Fruit fly (Drosophila melanogaster) whole organism, pupa: ENCODE measurements around the gene CG10584.

Source experiments
- CG10348 ChIP-seq: fragments of 200-800 bp; sonication (Bioruptor generic); IDR thresholded peaks from 2 replicates; pipeline ENCODE4 v1.3.6; 2022; ENCODE audit warnings: missing biosample characterization, missing genetic modification characterization
- CG13204 ChIP-seq: fragments of 200-800 bp; sonication (Bioruptor generic); optimal IDR thresholded peaks from 2 replicates; lab custom pipeline; 2018; ENCODE audit warnings: missing biosample characterization, mild to moderate bottlenecking, missing genetic modification characterization, moderate library complexity
- CG14655 ChIP-seq: fragments of 200-800 bp; sonication (Bioruptor generic); optimal IDR thresholded peaks from 3 replicates; lab custom pipeline; 2017; ENCODE audit warnings: mild to moderate bottlenecking, missing biosample characterization, missing genetic modification reagents, missing genetic modification characterization
- CG17806 ChIP-seq: fragments of 200-800 bp; sonication (Bioruptor generic); optimal IDR thresholded peaks from 2 replicates; lab custom pipeline; 2018; ENCODE audit warnings: missing biosample characterization, mild to moderate bottlenecking, missing genetic modification characterization, moderate library complexity
- CG34367 ChIP-seq: fragments of 200-800 bp; sonication (Bioruptor generic); optimal IDR thresholded peaks from 2 replicates; lab custom pipeline; 2018; ENCODE audit warnings: missing biosample characterization, mild to moderate bottlenecking, missing genetic modification characterization
- CG9948 ChIP-seq: fragments of 200-800 bp; sonication (Bioruptor generic); optimal IDR thresholded peaks from 2 replicates; lab custom pipeline; 2018; ENCODE audit warnings: missing biosample characterization, mild to moderate bottlenecking, missing genetic modification characterization, moderate library complexity
- EcR ChIP-seq: fragments of 200-800 bp; sonication (Bioruptor generic); optimal IDR thresholded peaks from 3 replicates; lab custom pipeline; 2019; ENCODE audit warnings: missing biosample characterization, missing genetic modification characterization, mild to moderate bottlenecking, moderate library complexity, missing genetic modification reagents

DNA sequence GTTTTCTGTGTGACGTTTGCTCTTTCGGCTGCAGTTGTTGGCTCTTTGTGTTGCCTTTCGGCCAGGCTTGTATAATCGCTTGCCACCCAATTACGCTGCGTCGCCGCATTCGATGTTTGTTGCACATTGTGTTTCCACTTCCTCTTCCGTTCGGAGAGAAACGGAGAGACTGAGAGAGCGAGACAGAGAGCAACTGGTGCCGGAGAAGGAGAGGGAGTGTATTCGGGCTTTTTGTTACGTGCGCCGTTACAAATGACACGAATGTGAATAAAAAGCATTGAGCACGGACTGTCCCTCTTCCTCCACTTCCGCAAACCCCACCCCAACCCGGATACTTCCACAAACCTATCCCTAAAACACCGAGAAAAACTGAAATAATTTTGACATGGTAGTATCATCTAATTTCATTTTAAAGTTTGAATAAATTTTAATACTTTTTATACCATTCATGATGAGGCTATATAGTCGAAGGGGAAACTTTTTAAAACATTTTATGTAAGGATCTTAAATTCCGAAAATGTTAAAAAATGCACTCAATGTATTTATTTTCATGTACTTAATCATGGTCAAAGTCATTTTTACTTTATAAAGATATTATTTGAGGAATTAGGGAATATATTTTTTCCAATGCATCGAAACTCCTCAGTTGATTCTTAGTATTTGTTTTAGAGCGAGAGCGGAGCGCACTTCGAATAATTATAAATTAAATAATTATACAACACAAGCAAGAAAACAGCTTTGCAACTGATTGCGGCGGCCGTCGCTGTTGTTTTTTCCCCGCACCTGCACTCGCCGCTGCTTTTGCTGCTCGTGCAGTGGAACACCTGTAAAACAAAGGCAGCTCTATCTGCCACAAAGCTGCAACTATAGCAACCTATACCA is 29.3 kb upstream of the CG10584 start:
- TF ChIP-seq EcR (GFP tag; lab: Kevin White, UChicago) (no peak), CG10348 (no peak), CG13204 (no peak), CG34367 (tag; lab: Kevin White, UChicago) (no peak), CG17806 (tag; lab: Kevin White, UChicago) (peak; percentile 58), CG14655 (GFP tag; lab: Kevin White, UChicago) (peak; percentile 60), CG9948 (tag; lab: Kevin White, UChicago) (peak; percentile 57)
